Worm (Caenorhabditis elegans) whole organism, midembryonic: ENCODE results near the gene nemp-1.

Source experiments
- T22C8.4 ChIP-seq: fragments of 200-800 bp; sonication (Bioruptor generic); IDR thresholded peaks from 2 replicates; pipeline ENCODE4 v1.3.6; 2022; ENCODE audit warnings: missing genetic modification characterization, missing compliant biosample characterization
- cog-1 ChIP-seq: sonication (generic microtip); optimal IDR thresholded peaks from 2 replicates; lab custom pipeline; 2016; ENCODE audit warnings: missing genetic modification characterization, missing compliant biosample characterization
- flt-1 ChIP-seq: fragments of 200-800 bp; sonication (Bioruptor generic); IDR thresholded peaks from 2 replicates; pipeline ENCODE4 v1.3.6; 2022; ENCODE audit warnings: missing genetic modification characterization, missing compliant biosample characterization
- klf-2 ChIP-seq: fragments of 200-800 bp; sonication (Bioruptor generic); conservative IDR thresholded peaks from 2 replicates; pipeline ENCODE4 v1.3.6; 2022; ENCODE audit warnings: missing genetic modification reagents, missing genetic modification characterization, missing compliant biosample characterization
- tab-1 ChIP-seq: fragments of 200-800 bp; sonication (Bioruptor generic); IDR thresholded peaks from 2 replicates; pipeline ENCODE4 v1.3.6; 2022; ENCODE audit warnings: missing genetic modification characterization, missing compliant biosample characterization
- ztf-23 ChIP-seq: fragments of 200-800 bp; sonication (Bioruptor generic); IDR thresholded peaks from 2 replicates; pipeline ENCODE4 v1.3.6; 2022; ENCODE audit warnings: missing genetic modification reagents, missing genetic modification characterization, missing compliant biosample characterization
- ztf-29 ChIP-seq: fragments of 200-800 bp; sonication (Bioruptor generic); IDR thresholded peaks from 2 replicates; pipeline ENCODE4 v1.3.6; 2022; ENCODE audit warnings: missing genetic modification reagents, missing genetic modification characterization, missing compliant biosample characterization

DNA sequence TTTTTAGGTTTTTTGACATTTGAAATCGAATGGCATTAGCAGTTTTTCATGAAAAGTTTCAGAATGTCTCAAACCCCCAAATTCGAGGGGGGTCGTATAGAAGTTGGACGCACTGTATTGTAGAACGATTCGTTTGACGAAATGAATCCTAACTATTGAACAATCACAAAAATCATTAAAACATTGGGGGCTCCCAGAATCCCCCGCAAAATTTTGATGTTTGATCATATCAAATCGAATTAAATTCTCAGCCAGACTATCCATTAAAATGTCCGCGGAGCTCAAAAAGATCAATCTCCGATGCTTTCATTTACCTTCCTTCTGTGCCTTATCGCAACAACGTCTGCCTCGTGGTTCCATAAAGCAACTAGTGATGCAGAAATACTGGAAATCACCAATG is 16.3 kb downstream of the nemp-1 start, which contains the start of gene F30H5.5:
- TF ChIP-seq cog-1 (tag; lab: Kevin White, UChicago) (no peak), ztf-23 (GFP tag; lab: Robert Waterston, UW) (no peak), tab-1 (GFP tag; lab: Robert Waterston, UW) (no peak), T22C8.4 (GFP tag; lab: Robert Waterston, UW) (no peak), klf-2 (GFP tag; lab: Robert Waterston, UW) (no peak), flt-1 (GFP tag; lab: Robert Waterston, UW) (no peak), ztf-29 (GFP tag; lab: Robert Waterston, UW) (no peak)
